Fruit fly (Drosophila melanogaster) whole organism, adult: ENCODE results near the gene CG12522.

ENCODE experiments used
- CG11617 ChIP-seq: fragments of 200-800 bp; sonication (Bioruptor generic); optimal IDR thresholded peaks from 2 replicates; lab custom pipeline; 2017; ENCODE audit warnings: mild to moderate bottlenecking, missing biosample characterization, missing genetic modification reagents, missing genetic modification characterization
- CG14711 ChIP-seq: fragments of 200-800 bp; sonication (Bioruptor generic); optimal IDR thresholded peaks from 2 replicates; lab custom pipeline; 2018; ENCODE audit warnings: missing biosample characterization, mild to moderate bottlenecking, missing genetic modification characterization, moderate library complexity
- CG5204 ChIP-seq: fragments of 200-800 bp; sonication (Bioruptor generic); optimal IDR thresholded peaks from 2 replicates; lab custom pipeline; 2016; ENCODE audit warnings: missing biosample characterization, missing genetic modification characterization
- Clk ChIP-seq: fragments of 200-800 bp; sonication (Bioruptor generic); optimal IDR thresholded peaks from 2 replicates; lab custom pipeline; 2017; ENCODE audit warnings: missing biosample characterization, missing genetic modification characterization
- Mnt ChIP-seq: fragments of 200-800 bp; sonication (Bioruptor generic); optimal IDR thresholded peaks from 2 replicates; lab custom pipeline; 2016; ENCODE audit warnings: missing biosample characterization, mild to moderate bottlenecking, missing genetic modification characterization
- bab1 ChIP-seq: fragments of 200-800 bp; sonication (Bioruptor generic); optimal IDR thresholded peaks from 3 replicates; lab custom pipeline; 2019; ENCODE audit warnings: missing biosample characterization, mild to moderate bottlenecking, missing genetic modification characterization, moderate library complexity
- kay ChIP-seq: fragments of 200-800 bp; sonication (Bioruptor generic); peaks from one replicate; lab custom pipeline; 2016; ENCODE audit warnings: missing biosample characterization, missing genetic modification characterization, borderline replicate concordance
- pad ChIP-seq: fragments of 200-800 bp; sonication (Bioruptor generic); optimal IDR thresholded peaks from 3 replicates; lab custom pipeline; 2017; ENCODE audit warnings: missing biosample characterization, missing genetic modification characterization, mild to moderate bottlenecking, moderate library complexity, missing genetic modification reagents

- no peak for TF ChIP-seq CG11617 (GFP tag; lab: Kevin White, UChicago)
- no peak for TF ChIP-seq kay (GFP tag; lab: Kevin White, UChicago)
- TF ChIP-seq pad (GFP tag; lab: Kevin White, UChicago) = no peak
- no peak for TF ChIP-seq bab1
- no peak for TF ChIP-seq Mnt (GFP tag; lab: Kevin White, UChicago)
- no peak for TF ChIP-seq Clk (GFP tag; lab: Kevin White, UChicago)
- TF ChIP-seq CG14711 = no peak
- no peak for TF ChIP-seq CG5204
Observed at dm6 chr3L:11138862-11139261, 30.8 kb downstream of the CG12522 start.
